Worm (Caenorhabditis elegans) whole organism, L2 larva: ENCODE results near the gene ZK1290.1.

Experiments
- C34F6.9 ChIP-seq: fragments of 150-350 bp; optimal IDR thresholded peaks from 2 replicates; lab custom pipeline; 2014; ENCODE audit warnings: missing biosample characterization, missing genetic modification characterization
- F13H6.1 ChIP-seq: sonication (generic microtip); optimal IDR thresholded peaks from 2 replicates; lab custom pipeline; 2016; ENCODE audit warnings: missing genetic modification characterization, missing compliant biosample characterization
- R02D3.7 ChIP-seq: fragments of 150-350 bp; optimal IDR thresholded peaks from 2 replicates; lab custom pipeline; 2014; ENCODE audit warnings: missing biosample characterization, missing genetic modification characterization
- Y55F3AM.14 ChIP-seq: fragments of 200-800 bp; sonication (Bioruptor generic); optimal IDR thresholded peaks from 2 replicates; lab custom pipeline; 2018; ENCODE audit warnings: mild to moderate bottlenecking, missing genetic modification characterization, missing compliant biosample characterization
- alr-1 ChIP-seq: fragments of 150-350 bp; optimal IDR thresholded peaks from 2 replicates; lab custom pipeline; 2014; ENCODE audit warnings: missing biosample characterization, missing genetic modification characterization
- aly-2 ChIP-seq: fragments of 150-350 bp; optimal IDR thresholded peaks from 2 replicates; lab custom pipeline; 2014; ENCODE audit warnings: missing biosample characterization, missing genetic modification characterization
- ama-1 ChIP-seq: fragments of 150-350 bp; optimal IDR thresholded peaks from 2 replicates; lab custom pipeline; 2018; ENCODE audit warnings: inconsistent platforms
- blmp-1 ChIP-seq: sonication (generic microtip); optimal IDR thresholded peaks from 2 replicates; lab custom pipeline; 2017; ENCODE audit warnings: missing genetic modification characterization, mild to moderate bottlenecking, missing compliant biosample characterization, antibody characterized with exemption, moderate library complexity; ENCODE audit not compliant: insufficient read depth
- egl-27 ChIP-seq: sonication (generic microtip); optimal IDR thresholded peaks from 3 replicates; lab custom pipeline; 2017; ENCODE audit warnings: missing biosample characterization, missing genetic modification reagents, missing genetic modification characterization
- fos-1 ChIP-seq: fragments of 150-350 bp; optimal IDR thresholded peaks from 2 replicates; lab custom pipeline; 2014; ENCODE audit warnings: missing biosample characterization, missing genetic modification characterization
- gmeb-1 ChIP-seq: fragments of 150-350 bp; optimal IDR thresholded peaks from 2 replicates; lab custom pipeline; 2014; ENCODE audit warnings: missing biosample characterization, missing genetic modification characterization
- lin-11 ChIP-seq: fragments of 150-350 bp; sonication (generic microtip); optimal IDR thresholded peaks from 2 replicates; lab custom pipeline; 2014; ENCODE audit warnings: missing biosample characterization, missing genetic modification characterization, inconsistent platforms, mixed read lengths
- lin-39 ChIP-seq: fragments of 150-350 bp; optimal IDR thresholded peaks from 2 replicates; lab custom pipeline; 2014; ENCODE audit warnings: missing biosample characterization, missing genetic modification reagents, missing genetic modification characterization
- lsy-2 ChIP-seq, 2 experiments: fragments of 150-350 bp in 1 of 2; sonication (generic microtip) in 1 of 2; optimal IDR thresholded peaks; 2 replicates each; lab custom pipeline; 2014 to 2017; ENCODE audit warnings: missing biosample characterization in 2 of 2, missing genetic modification characterization in 2 of 2
- mbf-1 ChIP-seq: sonication (generic microtip); optimal IDR thresholded peaks from 2 replicates; lab custom pipeline; 2017; ENCODE audit warnings: missing biosample characterization, missing genetic modification characterization
- mdl-1 ChIP-seq, 2 experiments: fragments of 150-350 bp in 1 of 2; sonication (generic microtip) in 1 of 2; optimal IDR thresholded peaks; 2 replicates each; lab custom pipeline; 2017; ENCODE audit warnings: missing biosample characterization in 2 of 2, missing genetic modification characterization in 2 of 2
- nhr-10 ChIP-seq: sonication (generic microtip); optimal IDR thresholded peaks from 2 replicates; lab custom pipeline; 2017; ENCODE audit warnings: missing biosample characterization, missing genetic modification characterization
- nhr-11 ChIP-seq: fragments of 150-350 bp; optimal IDR thresholded peaks from 2 replicates; lab custom pipeline; 2014; ENCODE audit warnings: missing biosample characterization, missing genetic modification characterization
- nhr-129 ChIP-seq: fragments of 150-350 bp; optimal IDR thresholded peaks from 2 replicates; lab custom pipeline; 2014; ENCODE audit warnings: missing biosample characterization, missing genetic modification characterization
- nhr-23 ChIP-seq: fragments of 150-350 bp; optimal IDR thresholded peaks from 2 replicates; lab custom pipeline; 2014; ENCODE audit warnings: missing biosample characterization, missing genetic modification reagents, missing genetic modification characterization
- nhr-6 ChIP-seq: fragments of 150-350 bp; optimal IDR thresholded peaks from 2 replicates; lab custom pipeline; 2014; ENCODE audit warnings: missing biosample characterization, missing genetic modification characterization
- nhr-77 ChIP-seq: fragments of 150-350 bp; optimal IDR thresholded peaks from 2 replicates; lab custom pipeline; 2014; ENCODE audit warnings: missing biosample characterization, missing genetic modification characterization
- peb-1 ChIP-seq: fragments of 150-350 bp; optimal IDR thresholded peaks from 2 replicates; lab custom pipeline; 2014; ENCODE audit warnings: missing biosample characterization, missing genetic modification characterization
- sem-4 ChIP-seq: fragments of 150-350 bp; optimal IDR thresholded peaks from 2 replicates; lab custom pipeline; 2014; ENCODE audit warnings: missing biosample characterization, missing genetic modification reagents, missing genetic modification characterization
- sma-9 ChIP-seq, 2 experiments: fragments of 150-350 bp in 1 of 2; sonication (generic microtip) in 1 of 2; optimal IDR thresholded peaks; 2 replicates each; lab custom pipeline; 2014 to 2016; ENCODE audit warnings: missing genetic modification characterization in 2 of 2, mild to moderate bottlenecking in 1 of 2, missing biosample characterization in 1 of 2, missing compliant biosample characterization in 1 of 2, missing genetic modification reagents in 1 of 2, moderate library complexity in 1 of 2
- unc-39 ChIP-seq: fragments of 150-350 bp; optimal IDR thresholded peaks from 2 replicates; lab custom pipeline; 2014; ENCODE audit warnings: missing biosample characterization, missing genetic modification characterization
- unc-55 ChIP-seq: fragments of 150-350 bp; sonication (generic microtip); optimal IDR thresholded peaks from 3 replicates; lab custom pipeline; 2014; ENCODE audit warnings: missing biosample characterization, missing genetic modification reagents, missing genetic modification characterization
- unc-62 ChIP-seq: fragments of 150-350 bp; optimal IDR thresholded peaks from 2 replicates; lab custom pipeline; 2014; ENCODE audit warnings: missing biosample characterization, missing genetic modification reagents, missing genetic modification characterization
- ztf-4 ChIP-seq: fragments of 150-350 bp; optimal IDR thresholded peaks from 2 replicates; lab custom pipeline; 2014; ENCODE audit warnings: missing biosample characterization, missing genetic modification characterization

ZK1290.1 gene

DNA sequence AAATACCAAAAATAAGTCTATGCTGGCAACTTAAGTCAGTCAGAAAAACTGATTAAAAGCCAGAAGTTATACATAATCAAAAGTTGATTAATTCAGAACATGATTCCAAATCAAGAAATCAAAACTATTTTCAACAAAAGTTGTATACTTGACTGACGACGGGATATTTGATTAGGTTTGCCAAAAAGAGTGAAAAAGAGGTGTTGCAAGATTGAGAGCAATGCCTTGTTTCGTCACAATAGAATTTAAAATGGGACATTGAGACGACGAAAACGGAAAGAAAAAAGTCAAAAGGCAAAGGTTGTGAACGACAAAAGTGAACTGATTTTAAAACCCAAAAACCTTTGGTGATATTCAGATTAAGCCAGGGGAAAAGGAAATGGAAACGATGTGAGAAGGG is 2.7 kb upstream of the ZK1290.1 start:
- no peak for TF ChIP-seq nhr-11 (tag; lab: Kevin White, UChicago)
- TF ChIP-seq unc-62 (GFP tag; lab: Kevin White, UChicago), result no peak
- no peak for TF ChIP-seq alr-1 (tag; lab: Kevin White, UChicago)
- TF ChIP-seq, all 48 proteins: peak for 0

DNA sequence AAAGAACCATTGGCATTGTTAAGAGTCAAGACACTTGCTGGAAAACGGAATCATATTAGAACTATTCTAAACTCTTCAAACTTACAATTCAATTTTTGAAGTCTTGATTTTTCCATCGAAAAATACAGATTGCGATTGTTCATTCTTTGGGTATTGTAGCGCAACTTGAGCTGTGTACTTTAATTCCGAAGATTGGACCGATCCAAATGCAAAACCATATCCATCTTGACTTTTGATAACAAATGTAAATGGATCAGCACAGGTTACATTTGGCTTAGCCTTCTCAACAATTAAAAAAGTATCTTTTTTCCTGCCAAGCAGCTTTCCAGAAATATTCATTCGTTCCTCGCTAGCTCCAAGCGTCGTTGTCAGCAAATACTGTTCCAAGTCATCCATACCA is 720 bp upstream of the ZK1290.1 start:
- no peak for TF ChIP-seq nhr-129
- TF ChIP-seq ztf-4 (tag; lab: Kevin White, UChicago), result no peak
- no peak for TF ChIP-seq nhr-6 (tag; lab: Kevin White, UChicago)
- TF ChIP-seq egl-27 (tag; lab: Kevin White, UChicago), result no peak
- TF ChIP-seq unc-39 (tag; lab: Kevin White, UChicago), result no peak
- no peak for TF ChIP-seq Y55F3AM.14 (GFP tag; lab: Kevin White, UChicago)
- no peak for TF ChIP-seq nhr-23 (tag; lab: Kevin White, UChicago)
- no peak for TF ChIP-seq R02D3.7 (tag; lab: Kevin White, UChicago)
- TF ChIP-seq unc-55 (GFP tag; lab: Kevin White, UChicago), result no peak
- TF ChIP-seq nhr-77 (tag; lab: Kevin White, UChicago), result no peak
- no peak for TF ChIP-seq sma-9 (GFP tag; optimal IDR thresholded peaks at IDR 0.05; lab: Kevin White, UChicago)
- TF ChIP-seq sma-9 (tag; optimal IDR thresholded peaks at IDR 0.05; lab: Kevin White, UChicago), result no peak
- TF ChIP-seq lsy-2 (tag; optimal IDR thresholded peaks at IDR 0.05; lab: Kevin White, UChicago), result no peak
- no peak for TF ChIP-seq aly-2 (tag; lab: Kevin White, UChicago)
- no peak for TF ChIP-seq alr-1 (tag; lab: Kevin White, UChicago)
- TF ChIP-seq lin-11 (tag; lab: Kevin White, UChicago), result no peak

DNA sequence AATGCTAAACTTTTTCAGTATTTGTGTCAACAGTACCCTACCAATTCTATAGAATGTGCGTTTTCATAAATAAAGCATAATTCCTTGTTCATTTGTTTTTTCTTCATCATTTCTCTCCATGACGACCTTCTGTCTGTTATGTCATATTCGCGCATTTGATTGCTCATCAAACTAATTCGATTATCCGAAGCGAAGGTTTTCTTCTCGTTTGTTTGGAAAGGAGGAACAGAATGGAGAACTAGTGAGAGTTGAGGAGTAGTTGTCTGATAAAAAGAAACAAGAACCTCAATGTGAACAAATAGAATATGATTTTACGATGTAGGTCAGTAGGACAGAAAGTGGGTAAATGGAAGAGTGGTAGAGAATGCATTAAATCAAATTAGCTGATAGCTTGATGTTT is 1.1 kb downstream of the ZK1290.1 start:
- TF ChIP-seq unc-39 (tag; lab: Kevin White, UChicago) (no peak), mdl-1 (tag; optimal IDR thresholded peaks at IDR 0.05; lab: Kevin White, UChicago) (no peak)

DNA sequence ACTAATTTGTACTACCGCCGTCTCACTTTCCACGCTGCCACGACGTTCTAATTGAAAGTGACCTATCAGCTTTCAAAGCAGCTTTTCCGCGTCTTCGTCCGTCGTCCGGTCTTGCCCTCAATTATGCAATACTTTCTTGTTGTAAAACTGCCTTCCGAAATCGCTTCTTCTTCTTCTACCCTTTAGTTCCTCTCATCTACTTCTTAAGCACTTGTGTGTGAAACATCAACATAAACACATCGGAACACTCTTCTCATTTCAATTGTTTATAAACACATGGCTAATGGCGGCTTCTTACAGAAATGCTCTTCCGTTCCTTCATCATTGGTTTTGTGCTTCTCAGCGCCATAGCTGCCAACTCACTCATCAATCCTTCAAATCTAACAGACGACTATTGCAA is 8.7 kb downstream of the ZK1290.1 start, which contains the start of gene F35D2.3:
Gene F35D2.3 (plus strand): TSS at position 301 of the 400 bp plus-strand sequence.
- no peak for TF ChIP-seq nhr-10 (tag; lab: Kevin White, UChicago)
- no peak for TF ChIP-seq lsy-2 (tag; optimal IDR thresholded peaks at IDR 0.05; lab: Kevin White, UChicago)
- TF ChIP-seq fos-1 (tag; lab: Kevin White, UChicago), result no peak
- TF ChIP-seq egl-27 (tag; lab: Kevin White, UChicago), result no peak
- TF ChIP-seq Y55F3AM.14 (GFP tag; lab: Kevin White, UChicago), result no peak
- no peak for TF ChIP-seq lin-39 (tag; lab: Kevin White, UChicago)
- TF ChIP-seq peb-1 (tag; lab: Kevin White, UChicago), result no peak
- TF ChIP-seq C34F6.9 (tag; lab: Kevin White, UChicago), result no peak
- TF ChIP-seq, all 48 proteins: peak for 0

DNA sequence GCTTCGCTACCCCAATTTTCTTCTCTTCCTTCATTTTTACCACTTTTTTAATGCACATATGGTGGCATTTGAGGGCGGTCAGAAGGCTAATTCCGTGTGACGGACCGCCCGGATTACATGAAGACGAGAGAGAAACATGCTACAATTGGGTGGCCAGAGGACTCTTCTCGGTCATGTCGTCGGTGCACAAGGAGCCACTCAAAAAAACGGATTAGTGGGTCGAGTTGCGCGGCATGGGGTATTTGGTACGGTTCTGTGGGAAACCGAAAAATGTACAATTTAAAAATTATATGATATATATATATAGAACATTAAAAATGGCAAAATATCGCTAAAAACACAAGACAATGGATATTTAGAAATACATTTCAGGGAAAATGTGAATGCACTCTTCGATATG is 9.3 kb downstream of the ZK1290.1 start:
- TF ChIP-seq nhr-6 (tag; lab: Kevin White, UChicago) (no peak), blmp-1 (tag; lab: Kevin White, UChicago) (no peak), nhr-77 (tag; lab: Kevin White, UChicago) (no peak), unc-55 (GFP tag; lab: Kevin White, UChicago) (no peak), ama-1 (lab: Kevin White, UChicago) (no peak)

DNA sequence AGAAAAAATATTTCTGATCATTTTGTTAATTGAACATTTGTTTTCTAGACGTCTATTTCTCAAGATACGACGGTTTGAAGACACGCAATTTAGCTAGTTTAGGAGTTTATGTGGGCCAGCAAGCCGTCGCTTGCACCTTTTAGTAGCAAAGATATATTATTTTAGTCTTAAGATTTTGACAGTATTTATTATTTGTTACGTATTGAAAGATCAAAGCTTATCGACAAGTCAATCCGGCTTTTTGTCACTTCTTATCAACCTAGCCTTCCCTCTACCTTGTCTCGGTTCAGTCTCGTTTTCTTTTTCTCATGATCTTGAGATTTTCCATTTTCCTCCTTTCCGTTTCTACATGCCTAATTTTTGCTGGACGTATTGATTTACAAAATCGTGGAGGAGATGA is 12.6 kb downstream of the ZK1290.1 start, which contains the start of gene F35D2.2:
Gene F35D2.2 (plus strand): TSS at position 301 of the 400 bp plus-strand sequence.
- TF ChIP-seq sem-4 (tag; lab: Kevin White, UChicago) (no peak), alr-1 (tag; lab: Kevin White, UChicago) (no peak), C34F6.9 (tag; lab: Kevin White, UChicago) (no peak), mbf-1 (tag; lab: Kevin White, UChicago) (no peak), F13H6.1 (tag; lab: Kevin White, UChicago) (no peak), peb-1 (tag; lab: Kevin White, UChicago) (no peak), gmeb-1 (tag; lab: Kevin White, UChicago) (no peak)
